Fruit fly (Drosophila melanogaster) whole organism, adult: Measurements from ENCODE around the gene Cad86C.

Experiments used
- CG7045 ChIP-seq: fragments of 200-800 bp; sonication (Bioruptor generic); optimal IDR thresholded peaks from 2 replicates; lab custom pipeline; 2017; ENCODE audit warnings: missing biosample characterization, mild to moderate bottlenecking, missing genetic modification characterization
- CG7101 ChIP-seq: fragments of 200-800 bp; sonication (Bioruptor generic); optimal IDR thresholded peaks from 2 replicates; lab custom pipeline; 2018; ENCODE audit warnings: missing biosample characterization, mild to moderate bottlenecking, missing genetic modification characterization, moderate library complexity

- TF ChIP-seq CG7101 (no peak), CG7045 (no peak)
Observed at dm6 chr3R:10862773-10863445, 36.0 kb downstream of the Cad86C start, which contains the start of gene CG6574.
